Worm (Caenorhabditis elegans) whole organism, L4 larva: Measurements from ENCODE around the gene R13D11.4.
A peak's percentile ranks its signal among the peaks of the same experiment; 100 is the strongest.

Experiments used
- D1046.2 ChIP-seq: fragments of 200-800 bp; sonication (Bioruptor generic); IDR thresholded peaks from 2 replicates; pipeline ENCODE4 v1.3.6; 2022; ENCODE audit warnings: missing genetic modification characterization, missing compliant biosample characterization
- R02D3.7 ChIP-seq: fragments of 150-350 bp; sonication (generic microtip); optimal IDR thresholded peaks from 3 replicates; lab custom pipeline; 2014; ENCODE audit warnings: missing biosample characterization, missing genetic modification characterization
- T20F7.1 ChIP-seq: fragments of 200-800 bp; sonication (Bioruptor generic); optimal IDR thresholded peaks from 2 replicates; lab custom pipeline; 2018; ENCODE audit warnings: mild to moderate bottlenecking, missing genetic modification characterization, missing compliant biosample characterization
- Y48G9A.11 ChIP-seq: fragments of 200-800 bp; sonication (Bioruptor generic); IDR thresholded peaks from 2 replicates; pipeline ENCODE4 v1.3.6; 2022; ENCODE audit warnings: missing genetic modification reagents, missing genetic modification characterization, missing compliant biosample characterization
- Y75B8A.6 ChIP-seq: fragments of 200-800 bp; sonication (Bioruptor generic); IDR thresholded peaks from 2 replicates; pipeline ENCODE4 v1.3.6; 2022; ENCODE audit warnings: missing genetic modification reagents, missing genetic modification characterization, missing compliant biosample characterization
- ZK546.5 ChIP-seq, 2 experiments: sonication (generic microtip); optimal IDR thresholded peaks; 2 replicates each; lab custom pipeline; 2017; ENCODE audit warnings: missing biosample characterization in 2 of 2, missing genetic modification characterization in 2 of 2
- ama-1 ChIP-seq: fragments of 150-350 bp; optimal IDR thresholded peaks from 2 replicates; lab custom pipeline; 2014; ENCODE audit warnings: inconsistent platforms, mixed read lengths
- arid-1 ChIP-seq: fragments of 200-800 bp; sonication (Bioruptor generic); conservative IDR thresholded peaks from 2 replicates; pipeline ENCODE4 v1.3.6; 2022; ENCODE audit warnings: missing genetic modification reagents, missing genetic modification characterization, missing compliant biosample characterization
- attf-4 ChIP-seq: sonication (generic microtip); optimal IDR thresholded peaks from 3 replicates; lab custom pipeline; 2017; ENCODE audit warnings: missing biosample characterization, missing genetic modification characterization
- ceh-44 ChIP-seq: fragments of 200-800 bp; sonication (Bioruptor generic); IDR thresholded peaks from 2 replicates; pipeline ENCODE4 v1.3.6; 2022; ENCODE audit warnings: missing genetic modification reagents, missing genetic modification characterization, missing compliant biosample characterization
- ceh-82 ChIP-seq: sonication (generic microtip); optimal IDR thresholded peaks from 2 replicates; lab custom pipeline; 2017; ENCODE audit warnings: missing biosample characterization, missing genetic modification characterization
- ctbp-1 ChIP-seq: fragments of 200-800 bp; sonication (Bioruptor generic); IDR thresholded peaks from 2 replicates; pipeline ENCODE4 v1.3.6; 2022; ENCODE audit warnings: missing genetic modification reagents, missing genetic modification characterization, missing compliant biosample characterization
- daf-12 ChIP-seq: fragments of 150-350 bp; optimal IDR thresholded peaks from 2 replicates; lab custom pipeline; 2014; ENCODE audit warnings: missing biosample characterization, missing genetic modification reagents, missing genetic modification characterization
- daf-16 ChIP-seq, 3 experiments: sonication (generic microtip); optimal IDR thresholded peaks; 2 replicates each; lab custom pipeline; 2016 to 2017; ENCODE audit warnings: missing genetic modification characterization in 3 of 3, missing genetic modification reagents in 3 of 3, mild to moderate bottlenecking in 2 of 3, missing compliant biosample characterization in 2 of 3, missing biosample characterization in 1 of 3, moderate library complexity in 1 of 3
- dmd-8 ChIP-seq: fragments of 200-800 bp; sonication (Bioruptor generic); IDR thresholded peaks from 2 replicates; pipeline ENCODE4 v1.3.6; 2022; ENCODE audit warnings: missing genetic modification characterization, missing compliant biosample characterization
- dmd-9 ChIP-seq: fragments of 200-800 bp; sonication (Bioruptor generic); IDR thresholded peaks from 2 replicates; pipeline ENCODE4 v1.3.6; 2022; ENCODE audit warnings: missing genetic modification reagents, missing genetic modification characterization, missing compliant biosample characterization
- duxl-1 ChIP-seq: sonication (generic microtip); optimal IDR thresholded peaks from 2 replicates; lab custom pipeline; 2016; ENCODE audit warnings: mild to moderate bottlenecking, missing genetic modification characterization, moderate library complexity, missing compliant biosample characterization; ENCODE audit not compliant: poor library complexity
- egl-27 ChIP-seq: sonication (generic microtip); optimal IDR thresholded peaks from 3 replicates; lab custom pipeline; 2017; ENCODE audit warnings: missing biosample characterization, missing genetic modification reagents, missing genetic modification characterization
- fos-1 ChIP-seq: fragments of 150-350 bp; optimal IDR thresholded peaks from 2 replicates; lab custom pipeline; 2014; ENCODE audit warnings: missing biosample characterization, missing genetic modification characterization
- gei-8 ChIP-seq: fragments of 200-800 bp; sonication (Bioruptor generic); optimal IDR thresholded peaks from 2 replicates; lab custom pipeline; 2018; ENCODE audit warnings: mild to moderate bottlenecking, missing genetic modification characterization, missing compliant biosample characterization
- hlh-11 ChIP-seq: fragments of 200-800 bp; sonication (Bioruptor generic); optimal IDR thresholded peaks from 2 replicates; lab custom pipeline; 2018; ENCODE audit warnings: mild to moderate bottlenecking, missing genetic modification characterization, missing compliant biosample characterization
- jun-1 ChIP-seq: fragments of 150-350 bp; optimal IDR thresholded peaks from 2 replicates; lab custom pipeline; 2014; ENCODE audit warnings: missing biosample characterization, missing genetic modification reagents, missing genetic modification characterization
- lin-13 ChIP-seq: fragments of 150-350 bp; optimal IDR thresholded peaks from 2 replicates; lab custom pipeline; 2014; ENCODE audit warnings: missing biosample characterization, missing genetic modification reagents, missing genetic modification characterization
- lin-15B ChIP-seq: fragments of 150-350 bp; sonication (generic microtip); optimal IDR thresholded peaks from 3 replicates; lab custom pipeline; 2014; ENCODE audit warnings: missing biosample characterization, missing genetic modification characterization
- lsy-2 ChIP-seq, 2 experiments: fragments of 150-350 bp in 1 of 2; sonication (generic microtip) in 1 of 2; optimal IDR thresholded peaks; 2 replicates each; lab custom pipeline; 2014 to 2017; ENCODE audit warnings: missing biosample characterization in 2 of 2, missing genetic modification characterization in 2 of 2
- madf-9 ChIP-seq: fragments of 200-800 bp; sonication (Bioruptor generic); conservative IDR thresholded peaks from 2 replicates; pipeline ENCODE4 v1.3.6; 2022; ENCODE audit warnings: missing genetic modification reagents, missing genetic modification characterization, missing compliant biosample characterization
- mdl-1 ChIP-seq, 2 experiments: fragments of 150-350 bp in 1 of 2; sonication (generic microtip) in 1 of 2; optimal IDR thresholded peaks; 2 replicates each; lab custom pipeline; 2014 to 2017; ENCODE audit warnings: missing biosample characterization in 2 of 2, missing genetic modification characterization in 2 of 2
- mes-2 ChIP-seq: sonication (generic microtip); optimal IDR thresholded peaks from 2 replicates; lab custom pipeline; 2016; ENCODE audit warnings: missing genotype, mild to moderate bottlenecking, missing genetic modification characterization, missing compliant biosample characterization; ENCODE audit not compliant: poor library complexity, severe bottlenecking
- mxl-3 ChIP-seq: fragments of 200-800 bp; sonication (Bioruptor generic); optimal IDR thresholded peaks from 2 replicates; lab custom pipeline; 2018; ENCODE audit warnings: mild to moderate bottlenecking, missing genetic modification characterization, missing compliant biosample characterization
- nhr-10 ChIP-seq: fragments of 150-350 bp; optimal IDR thresholded peaks from 2 replicates; lab custom pipeline; 2014; ENCODE audit warnings: missing biosample characterization, missing genetic modification characterization
- nhr-102 ChIP-seq: sonication (generic microtip); optimal IDR thresholded peaks from 2 replicates; lab custom pipeline; 2016; ENCODE audit warnings: mild to moderate bottlenecking, missing genetic modification characterization, moderate library complexity, missing compliant biosample characterization
- nhr-111 ChIP-seq: fragments of 200-800 bp; sonication (Bioruptor generic); optimal IDR thresholded peaks from 2 replicates; lab custom pipeline; 2018; ENCODE audit warnings: mild to moderate bottlenecking, missing genetic modification characterization, missing compliant biosample characterization
- nhr-28 ChIP-seq: fragments of 150-350 bp; optimal IDR thresholded peaks from 2 replicates; lab custom pipeline; 2014; ENCODE audit warnings: missing biosample characterization, missing genetic modification characterization
- nhr-42 ChIP-seq: fragments of 200-800 bp; sonication (Bioruptor generic); IDR thresholded peaks from 2 replicates; pipeline ENCODE4 v1.3.6; 2022; ENCODE audit warnings: missing genetic modification characterization, missing compliant biosample characterization
- nhr-6 ChIP-seq: fragments of 150-350 bp; optimal IDR thresholded peaks from 2 replicates; lab custom pipeline; 2014; ENCODE audit warnings: missing biosample characterization, missing genetic modification characterization
- nhr-76 ChIP-seq: fragments of 150-350 bp; optimal IDR thresholded peaks from 2 replicates; lab custom pipeline; 2014; ENCODE audit warnings: missing biosample characterization, missing genetic modification characterization
- nhr-77 ChIP-seq: fragments of 150-350 bp; optimal IDR thresholded peaks from 2 replicates; lab custom pipeline; 2014; ENCODE audit warnings: missing biosample characterization, missing genetic modification characterization
- pha-4 ChIP-seq, 2 experiments: fragments of 150-350 bp in 1 of 2; fragments of 200-800 bp in 1 of 2; sonication (Bioruptor generic) in 1 of 2; IDR thresholded peaks in 1 of 2; optimal IDR thresholded peaks in 1 of 2; 2 replicates each; pipeline versions ENCODE4 v1.3.6 to Lab custom; 2014 to 2022; ENCODE audit warnings: missing genetic modification characterization in 2 of 2, missing genetic modification reagents in 2 of 2, missing biosample characterization in 1 of 2, missing compliant biosample characterization in 1 of 2
- php-3 ChIP-seq: fragments of 200-800 bp; sonication (Bioruptor generic); IDR thresholded peaks from 2 replicates; pipeline ENCODE4 v1.3.6; 2022; ENCODE audit warnings: missing genetic modification reagents, missing genetic modification characterization, missing compliant biosample characterization
- rbr-2 ChIP-seq: sonication (generic microtip); optimal IDR thresholded peaks from 2 replicates; lab custom pipeline; 2016; ENCODE audit warnings: missing genotype, missing genetic modification characterization, missing compliant biosample characterization
- saeg-2 ChIP-seq: fragments of 200-800 bp; sonication (Bioruptor generic); IDR thresholded peaks from 2 replicates; pipeline ENCODE4 v1.3.6; 2022; ENCODE audit warnings: missing genetic modification reagents, missing genetic modification characterization, missing compliant biosample characterization
- sdz-12 ChIP-seq: fragments of 200-800 bp; sonication (Bioruptor generic); optimal IDR thresholded peaks from 2 replicates; lab custom pipeline; 2018; ENCODE audit warnings: mild to moderate bottlenecking, missing genetic modification characterization, missing compliant biosample characterization
- skn-1 ChIP-seq: fragments of 150-350 bp; optimal IDR thresholded peaks from 2 replicates; lab custom pipeline; 2014; ENCODE audit warnings: missing biosample characterization, missing genetic modification characterization
- snpc-1.2 ChIP-seq: fragments of 200-800 bp; sonication (Bioruptor generic); IDR thresholded peaks from 2 replicates; pipeline ENCODE4 v1.3.6; 2022; ENCODE audit warnings: missing genetic modification reagents, missing genetic modification characterization, missing compliant biosample characterization
- spr-1 ChIP-seq: sonication (generic microtip); optimal IDR thresholded peaks from 2 replicates; lab custom pipeline; 2016; ENCODE audit warnings: mild to moderate bottlenecking, missing genetic modification characterization, missing compliant biosample characterization
- spr-3 ChIP-seq: fragments of 200-800 bp; sonication (Bioruptor generic); optimal IDR thresholded peaks from 2 replicates; lab custom pipeline; 2018; ENCODE audit warnings: mild to moderate bottlenecking, missing genetic modification characterization, missing compliant biosample characterization
- unc-130 ChIP-seq: sonication (generic microtip); optimal IDR thresholded peaks from 2 replicates; lab custom pipeline; 2016; ENCODE audit warnings: missing genetic modification reagents, missing genetic modification characterization, missing compliant biosample characterization
- unc-39 ChIP-seq: sonication (generic microtip); optimal IDR thresholded peaks from 2 replicates; lab custom pipeline; 2017; ENCODE audit warnings: missing biosample characterization, missing genetic modification characterization
- zip-11 ChIP-seq: fragments of 200-800 bp; sonication (Bioruptor generic); IDR thresholded peaks from 2 replicates; pipeline ENCODE4 v1.3.6; 2022; ENCODE audit warnings: missing genetic modification characterization, missing compliant biosample characterization
- ztf-11 ChIP-seq: fragments of 150-350 bp; optimal IDR thresholded peaks from 2 replicates; lab custom pipeline; 2014; ENCODE audit warnings: missing biosample characterization, missing genetic modification characterization
- ztf-7 ChIP-seq: fragments of 150-350 bp; optimal IDR thresholded peaks from 2 replicates; lab custom pipeline; 2014; ENCODE audit warnings: missing biosample characterization, missing genetic modification characterization

The R13D11.4 gene

ce11 chrV:774875-775359 is 35.7 kb upstream of the R13D11.4 start, which contains the start of gene srbc-58 (continued):
- TF ChIP-seq mxl-3 (GFP tag; lab: Kevin White, UChicago) (no peak), sdz-12 (GFP tag; lab: Kevin White, UChicago) (no peak), nhr-111 (GFP tag; lab: Kevin White, UChicago) (no peak), ceh-44 (GFP tag; lab: Robert Waterston, UW) (no peak), nhr-28 (no peak), spr-3 (GFP tag; lab: Kevin White, UChicago) (no peak), hlh-11 (tag; lab: Kevin White, UChicago) (no peak), nhr-10 (tag; lab: Kevin White, UChicago) (no peak), arid-1 (GFP tag; lab: Robert Waterston, UW) (peak; percentile 70), daf-16 (GFP tag; optimal IDR thresholded peaks at IDR 0.05; lab: Kevin White, UChicago) (no peak), daf-16 (tag; optimal IDR thresholded peaks at IDR 0.05; lab: Kevin White, UChicago) (peak; percentile 14), fos-1 (tag; lab: Kevin White, UChicago) (no peak), lin-15B (no peak), jun-1 (tag; lab: Kevin White, UChicago) (no peak), D1046.2 (GFP tag; lab: Robert Waterston, UW) (no peak), lin-13 (no peak), zip-11 (GFP tag; lab: Robert Waterston, UW) (no peak), egl-27 (tag; lab: Kevin White, UChicago) (no peak), dmd-8 (GFP tag; lab: Robert Waterston, UW) (no peak), Y75B8A.6 (no peak), madf-9 (no peak), daf-12 (tag; lab: Kevin White, UChicago) (no peak), R02D3.7 (tag; lab: Kevin White, UChicago) (peak; percentile 60), spr-1 (no peak), gei-8 (GFP tag; lab: Kevin White, UChicago) (no peak), pha-4 (GFP tag; IDR thresholded peaks at IDR 0.05; lab: Robert Waterston, UW) (peak; percentile 11; the same call in 1 of the 2 replicates), pha-4 (tag; optimal IDR thresholded peaks at IDR 0.05; lab: Kevin White, UChicago) (no peak), attf-4 (tag; lab: Kevin White, UChicago) (no peak), nhr-102 (tag; lab: Kevin White, UChicago) (no peak), nhr-42 (GFP tag; lab: Robert Waterston, UW) (0 out of 2 replicates have a peak, but pooled peaks have one; percentile 38), ceh-82 (tag; lab: Kevin White, UChicago) (no peak), php-3 (GFP tag; lab: Robert Waterston, UW) (no peak), unc-39 (no peak), nhr-77 (tag; lab: Kevin White, UChicago) (no peak), mes-2 (tag; lab: Kevin White, UChicago) (no peak), ZK546.5 (tag; optimal IDR thresholded peaks at IDR 0.05; lab: Kevin White, UChicago) (no peak), snpc-1.2 (GFP tag; lab: Robert Waterston, UW) (0 out of 2 replicates have a peak, but pooled peaks have one; percentile 35), ztf-7 (tag; lab: Kevin White, UChicago) (no peak), ama-1 (peak; percentile 69), rbr-2 (tag; lab: Kevin White, UChicago) (peak; percentile 21), lsy-2 (tag; optimal IDR thresholded peaks at IDR 0.05; lab: Kevin White, UChicago) (peak in 1 of 2 experiments; percentile 52), skn-1 (tag; lab: Kevin White, UChicago) (no peak), Y48G9A.11 (GFP tag; lab: Robert Waterston, UW) (no peak), duxl-1 (tag; lab: Kevin White, UChicago) (no peak), nhr-76 (tag; lab: Kevin White, UChicago) (no peak), ctbp-1 (0 out of 2 replicates have a peak, but pooled peaks have one; percentile 21), unc-130 (GFP tag; lab: Kevin White, UChicago) (peak; percentile 6), saeg-2 (GFP tag; lab: Robert Waterston, UW) (no peak), T20F7.1 (no peak), dmd-9 (GFP tag; lab: Robert Waterston, UW) (no peak), ztf-11 (tag; lab: Kevin White, UChicago) (no peak), nhr-6 (tag; lab: Kevin White, UChicago) (no peak), mdl-1 (tag; optimal IDR thresholded peaks at IDR 0.05; lab: Kevin White, UChicago) (no peak)
